Fruit fly (Drosophila melanogaster) whole organism, embryonic: ENCODE data around the gene CG14036.

ENCODE experiments used
- Bdp1 ChIP-seq: fragments of 200-800 bp; sonication (Bioruptor generic); optimal IDR thresholded peaks from 3 replicates; lab custom pipeline; 2016; ENCODE audit warnings: missing biosample characterization, missing genetic modification characterization
- CG10209 ChIP-seq: fragments of 200-800 bp; sonication (Bioruptor generic); optimal IDR thresholded peaks from 3 replicates; lab custom pipeline; 2017; ENCODE audit warnings: missing biosample characterization, mild to moderate bottlenecking, missing genetic modification characterization, missing genetic modification reagents
- CG13296 ChIP-seq: fragments of 200-800 bp; sonication (Bioruptor generic); optimal IDR thresholded peaks from 3 replicates; lab custom pipeline; 2018; ENCODE audit warnings: missing biosample characterization, mild to moderate bottlenecking, missing genetic modification characterization
- CG13894 ChIP-seq: fragments of 200-800 bp; sonication (Bioruptor generic); optimal IDR thresholded peaks from 3 replicates; lab custom pipeline; 2018; ENCODE audit warnings: missing biosample characterization, mild to moderate bottlenecking, missing genetic modification characterization, moderate library complexity
- CG14441 ChIP-seq: fragments of 200-800 bp; sonication (Bioruptor generic); IDR thresholded peaks from 2 replicates; pipeline ENCODE4 v1.3.6; 2022; ENCODE audit warnings: missing biosample characterization, missing genetic modification characterization
- CG16863 ChIP-seq: fragments of 200-800 bp; sonication (Bioruptor generic); optimal IDR thresholded peaks from 3 replicates; lab custom pipeline; 2016; ENCODE audit warnings: missing biosample characterization, missing genetic modification characterization
- CG17328 ChIP-seq: fragments of 200-800 bp; sonication (Bioruptor generic); IDR thresholded peaks from 2 replicates; pipeline ENCODE4 v1.3.6; 2022; ENCODE audit warnings: missing biosample characterization, missing genetic modification characterization
- CG17568 ChIP-seq: fragments of 200-800 bp; sonication (Bioruptor generic); optimal IDR thresholded peaks from 2 replicates; lab custom pipeline; 2018; ENCODE audit warnings: missing biosample characterization, mild to moderate bottlenecking, missing genetic modification characterization, moderate library complexity
- CG18599 ChIP-seq: fragments of 200-800 bp; sonication (Bioruptor generic); optimal IDR thresholded peaks from 3 replicates; lab custom pipeline; 2017; ENCODE audit warnings: missing biosample characterization, missing genetic modification characterization, mild to moderate bottlenecking, moderate library complexity, missing genetic modification reagents
- CG2120 ChIP-seq: fragments of 200-800 bp; sonication (Bioruptor generic); optimal IDR thresholded peaks from 3 replicates; lab custom pipeline; 2016; ENCODE audit warnings: missing biosample characterization, missing genetic modification characterization
- CG2678 ChIP-seq: fragments of 200-800 bp; sonication (Bioruptor generic); optimal IDR thresholded peaks from 3 replicates; lab custom pipeline; 2019; ENCODE audit warnings: missing biosample characterization, mild to moderate bottlenecking, missing genetic modification characterization, moderate library complexity
- CG34376 ChIP-seq: fragments of 200-800 bp; sonication (Bioruptor generic); optimal IDR thresholded peaks from 2 replicates; lab custom pipeline; 2018; ENCODE audit warnings: missing biosample characterization, mild to moderate bottlenecking, missing genetic modification characterization
- CG3726 ChIP-seq: fragments of 200-800 bp; sonication (Bioruptor generic); IDR thresholded peaks from 3 replicates; pipeline ENCODE4, ENCODE4 v1.3.6; 2022; ENCODE audit warnings: missing biosample characterization, missing genetic modification characterization
- CG6854 ChIP-seq: fragments of 200-800 bp; sonication (Bioruptor generic); optimal IDR thresholded peaks from 3 replicates; lab custom pipeline; 2017; ENCODE audit warnings: missing biosample characterization, mild to moderate bottlenecking, missing genetic modification characterization
- CG7928 ChIP-seq: fragments of 200-800 bp; sonication (Bioruptor generic); optimal IDR thresholded peaks from 2 replicates; lab custom pipeline; 2017; ENCODE audit warnings: missing biosample characterization, mild to moderate bottlenecking, missing genetic modification characterization
- CG8290 ChIP-seq, 3 experiments: fragments of 200-800 bp; sonication (Bioruptor generic); optimal IDR thresholded peaks; 2 replicates each; lab custom pipeline; 2016 to 2019; ENCODE audit warnings: missing biosample characterization in 3 of 3, missing genetic modification characterization in 3 of 3, mild to moderate bottlenecking in 2 of 3, moderate library complexity in 1 of 3
- CTCF ChIP-seq: fragments of 200-800 bp; sonication (Bioruptor generic); optimal IDR thresholded peaks from 2 replicates; lab custom pipeline; 2017; ENCODE audit warnings: missing biosample characterization, mild to moderate bottlenecking, missing genetic modification characterization, moderate library complexity
- Fer1 ChIP-seq: fragments of 200-800 bp; sonication (Bioruptor generic); optimal IDR thresholded peaks from 2 replicates; lab custom pipeline; 2017; ENCODE audit warnings: missing biosample characterization, mild to moderate bottlenecking, missing genetic modification characterization
- Hand ChIP-seq: fragments of 200-800 bp; sonication (Bioruptor generic); optimal IDR thresholded peaks from 2 replicates; lab custom pipeline; 2017; ENCODE audit warnings: mild to moderate bottlenecking, missing biosample characterization, missing genetic modification reagents, missing genetic modification characterization
- Hr51 ChIP-seq, 2 experiments: fragments of 200-800 bp; sonication (Bioruptor generic); optimal IDR thresholded peaks; 2 replicates in 1 of 2; 3 replicates in 1 of 2; lab custom pipeline; 2016 to 2018; ENCODE audit warnings: missing biosample characterization in 2 of 2, missing genetic modification characterization in 2 of 2, mild to moderate bottlenecking in 1 of 2, moderate library complexity in 1 of 2
- MBD-R2 ChIP-seq: fragments of 200-800 bp; sonication (Bioruptor generic); IDR thresholded peaks from 2 replicates; pipeline ENCODE4 v1.3.6; 2022; ENCODE audit warnings: missing biosample characterization, missing genetic modification characterization
- Med ChIP-seq: fragments of 200-800 bp; sonication (Bioruptor generic); peaks from one replicate; lab custom pipeline; 2016; ENCODE audit warnings: missing biosample characterization, missing genetic modification characterization, mild to moderate bottlenecking, inconsistent platforms, moderate library complexity
- Neu2 ChIP-seq: fragments of 200-800 bp; sonication (Bioruptor generic); optimal IDR thresholded peaks from 3 replicates; lab custom pipeline; 2016; ENCODE audit warnings: missing biosample characterization, missing genetic modification characterization, borderline replicate concordance
- Nf-YC ChIP-seq: fragments of 200-800 bp; optimal IDR thresholded peaks from 3 replicates; lab custom pipeline; 2019; ENCODE audit warnings: missing biosample characterization, mild to moderate bottlenecking, missing genetic modification characterization, moderate library complexity
- Side ChIP-seq: fragments of 200-800 bp; sonication (Bioruptor generic); optimal IDR thresholded peaks from 2 replicates; lab custom pipeline; 2016; ENCODE audit warnings: missing biosample characterization, missing genetic modification characterization
- Six4 ChIP-seq: fragments of 200-800 bp; sonication (Bioruptor generic); optimal IDR thresholded peaks from 2 replicates; lab custom pipeline; 2016; ENCODE audit warnings: missing biosample characterization, missing genetic modification characterization
- Trl ChIP-seq, 3 experiments: fragments of >200 bp in 2 of 3; fragments of 200-800 bp in 1 of 3; sonication (Bioruptor generic) in 1 of 3; optimal IDR thresholded peaks; 2 replicates in 1 of 3; 3 replicates in 2 of 3; lab custom pipeline; 2016 to 2017; ENCODE audit warnings: missing biosample characterization in 1 of 3, missing genetic modification characterization in 1 of 3
- abd-A ChIP-seq: fragments of 200-800 bp; sonication (Bioruptor generic); optimal IDR thresholded peaks from 3 replicates; lab custom pipeline; 2019; ENCODE audit warnings: missing biosample characterization, mild to moderate bottlenecking, missing genetic modification characterization, moderate library complexity
- amos ChIP-seq: fragments of 200-800 bp; sonication (Bioruptor generic); IDR thresholded peaks from 2 replicates; pipeline ENCODE4 v1.3.6; 2022; ENCODE audit warnings: missing biosample characterization, missing genetic modification characterization; ENCODE audit not compliant: partially characterized antibody
- dpn ChIP-seq, 2 experiments: fragments of 200-800 bp; sonication (Bioruptor generic); optimal IDR thresholded peaks; 3 replicates each; lab custom pipeline; 2016; ENCODE audit warnings: missing biosample characterization in 2 of 2, missing genetic modification characterization in 2 of 2
- ewg ChIP-seq: fragments of 200-800 bp; sonication (Bioruptor generic); optimal IDR thresholded peaks from 3 replicates; lab custom pipeline; 2017; ENCODE audit warnings: mild to moderate bottlenecking, missing biosample characterization, missing genetic modification reagents, missing genetic modification characterization
- gfzf ChIP-seq: fragments of 200-800 bp; sonication (Bioruptor generic); optimal IDR thresholded peaks from 2 replicates; lab custom pipeline; 2016; ENCODE audit warnings: missing biosample characterization, mild to moderate bottlenecking, missing genetic modification characterization, moderate library complexity
- ken ChIP-seq: fragments of 200-800 bp; sonication (Bioruptor generic); IDR thresholded peaks from 3 replicates; pipeline ENCODE4 v1.3.6; 2022; ENCODE audit warnings: missing biosample characterization, missing genetic modification characterization
- mirr ChIP-seq: fragments of 200-800 bp; sonication (Bioruptor generic); optimal IDR thresholded peaks from 3 replicates; lab custom pipeline; 2018; ENCODE audit warnings: missing biosample characterization, mild to moderate bottlenecking, missing genetic modification characterization
- nerfin-1 ChIP-seq: fragments of 200-800 bp; sonication (Bioruptor generic); optimal IDR thresholded peaks from 3 replicates; lab custom pipeline; 2019; ENCODE audit warnings: missing biosample characterization, mild to moderate bottlenecking, missing genetic modification characterization, moderate library complexity
- nerfin-2 ChIP-seq: fragments of 200-800 bp; sonication (Bioruptor generic); IDR thresholded peaks from 2 replicates; pipeline ENCODE4 v1.3.6; 2022; ENCODE audit warnings: missing biosample characterization, missing genetic modification characterization; ENCODE audit not compliant: partially characterized antibody
- odd ChIP-seq: fragments of 200-800 bp; sonication (Bioruptor generic); optimal IDR thresholded peaks from 2 replicates; lab custom pipeline; 2017; ENCODE audit warnings: missing biosample characterization, mild to moderate bottlenecking, missing genetic modification characterization
- phol ChIP-seq: fragments of 200-800 bp; sonication (Bioruptor generic); optimal IDR thresholded peaks from 3 replicates; lab custom pipeline; 2018; ENCODE audit warnings: missing biosample characterization, mild to moderate bottlenecking, missing genetic modification characterization, moderate library complexity
- ro ChIP-seq: fragments of 200-800 bp; sonication (Bioruptor generic); IDR thresholded peaks from 2 replicates; pipeline ENCODE4 v1.3.6; 2022; ENCODE audit warnings: missing biosample characterization, missing genetic modification characterization
- row ChIP-seq: fragments of 200-800 bp; sonication (Bioruptor generic); IDR thresholded peaks from 3 replicates; pipeline ENCODE4 v1.3.6; 2022; ENCODE audit warnings: missing biosample characterization, missing genetic modification characterization
- sd ChIP-seq: fragments of 200-800 bp; sonication (Bioruptor generic); optimal IDR thresholded peaks from 3 replicates; lab custom pipeline; 2018; ENCODE audit warnings: missing biosample characterization, mild to moderate bottlenecking, missing genetic modification characterization, moderate library complexity
- seq ChIP-seq: fragments of 200-800 bp; sonication (Bioruptor generic); IDR thresholded peaks from 2 replicates; pipeline ENCODE4 v1.3.6; 2022; ENCODE audit warnings: missing biosample characterization, missing genetic modification characterization
- sqz ChIP-seq: fragments of 200-800 bp; sonication (Bioruptor generic); optimal IDR thresholded peaks from 3 replicates; lab custom pipeline; 2018; ENCODE audit warnings: missing biosample characterization, mild to moderate bottlenecking, missing genetic modification characterization
- toy ChIP-seq: fragments of 200-800 bp; sonication (Bioruptor generic); IDR thresholded peaks from 2 replicates; pipeline ENCODE4 v1.3.6; 2022; ENCODE audit warnings: missing biosample characterization, missing genetic modification characterization
- usp ChIP-seq: fragments of >200 bp; optimal IDR thresholded peaks from 2 replicates; lab custom pipeline; 2017; ENCODE audit warnings: missing biosample characterization, missing genetic modification characterization
- wdn ChIP-seq: fragments of 200-800 bp; sonication (Bioruptor generic); IDR thresholded peaks from 2 replicates; pipeline ENCODE4 v1.3.6; 2022; ENCODE audit warnings: missing biosample characterization, missing genetic modification characterization
- z ChIP-seq: fragments of 200-800 bp; sonication (Bioruptor generic); IDR thresholded peaks from 3 replicates; pipeline ENCODE4 v1.3.6; 2022; ENCODE audit warnings: missing biosample characterization, missing genetic modification characterization
- zen2 ChIP-seq: fragments of 200-800 bp; sonication (Bioruptor generic); IDR thresholded peaks from 3 replicates; pipeline ENCODE4 v1.3.6; 2022; ENCODE audit warnings: missing biosample characterization, missing genetic modification characterization; ENCODE audit not compliant: partially characterized antibody

The CG14036 gene

dm6 chr2L:5042076-5042475 is 12.7 kb downstream of the CG14036 start (continued):
- TF ChIP-seq CG2678 (tag; lab: Kevin White, UChicago) (peak; percentile 62), CG16863 (GFP tag; lab: Kevin White, UChicago) (peak; percentile 9), Six4 (GFP tag; lab: Kevin White, UChicago) (peak; percentile 13), gfzf (GFP tag; lab: Kevin White, UChicago) (no peak), ken (GFP tag; lab: Robert Waterston, UW) (peak; percentile 32; the same call in 1 of the 3 replicates), dpn (GFP tag; optimal IDR thresholded peaks at IDR 0.05; lab: Kevin White, UChicago) (no peak), Hr51 (GFP tag; optimal IDR thresholded peaks at IDR 0.05; lab: Kevin White, UChicago) (peak in 1 of 2 experiments; percentile 40), CG10209 (peak; percentile 3), nerfin-1 (tag; lab: Kevin White, UChicago) (peak; percentile 25), Side (GFP tag; lab: Kevin White, UChicago) (no peak), row (GFP tag; lab: Robert Waterston, UW) (peak; percentile 48), CG2120 (GFP tag; lab: Kevin White, UChicago) (peak; percentile 16)

dm6 chr2L:5037402-5037860 is 17.4 kb downstream of the CG14036 start, which contains the start of the genes CG14042 and SP555:
TSS of gene CG14042 (plus strand) at chr2L:5037709.
TSS of gene SP555 (plus strand) at chr2L:5037709.
- TF ChIP-seq usp (GFP tag; lab: Kevin White, UChicago) (no peak), CG17328 (GFP tag; lab: Robert Waterston, UW) (no peak), CG17568 (no peak), wdn (0 out of 2 replicates have a peak, but pooled peaks have one; percentile 31), zen2 (GFP tag; lab: Robert Waterston, UW) (no peak), Med (peak; percentile 7), nerfin-2 (GFP tag; lab: Robert Waterston, UW) (no peak), CG13296 (GFP tag; lab: Kevin White, UChicago) (no peak), mirr (GFP tag; lab: Kevin White, UChicago) (no peak), Hand (GFP tag; lab: Kevin White, UChicago) (peak; percentile 19), CG3726 (GFP tag; lab: Robert Waterston, UW) (no peak), Bdp1 (no peak), CG6854 (GFP tag; lab: Kevin White, UChicago) (peak; percentile 14), phol (tag; lab: Kevin White, UChicago) (no peak), Neu2 (no peak), nerfin-1 (tag; lab: Kevin White, UChicago) (peak; percentile 71), CG18599 (GFP tag; lab: Kevin White, UChicago) (peak; percentile 12), CG34376 (GFP tag; lab: Kevin White, UChicago) (peak; percentile 30), CG13894 (tag; lab: Kevin White, UChicago) (peak; percentile 66), Trl (optimal IDR thresholded peaks at IDR 0.05; lab: Kevin White, UChicago) (peak; percentile 28 to 35), Trl (GFP tag; optimal IDR thresholded peaks at IDR 0.05; lab: Kevin White, UChicago) (no peak), CG7928 (GFP tag; lab: Kevin White, UChicago) (peak; percentile 39), odd (GFP tag; lab: Kevin White, UChicago) (no peak), seq (GFP tag; lab: Robert Waterston, UW) (peak; percentile 93), amos (GFP tag; lab: Robert Waterston, UW) (0 out of 2 replicates have a peak, but pooled peaks have one; percentile 13), CG14441 (GFP tag; lab: Robert Waterston, UW) (no peak), CTCF (GFP tag; lab: Kevin White, UChicago) (no peak), sqz (GFP tag; lab: Kevin White, UChicago) (peak; percentile 63), ewg (GFP tag; lab: Kevin White, UChicago) (peak; percentile 95), MBD-R2 (0 out of 2 replicates have a peak, but pooled peaks have one; percentile 12), Fer1 (GFP tag; lab: Kevin White, UChicago) (peak; percentile 9), abd-A (tag; lab: Kevin White, UChicago) (peak; percentile 86), z (GFP tag; lab: Robert Waterston, UW) (0 out of 3 replicates have a peak, but pooled peaks have one; percentile 23), toy (no peak), ro (GFP tag; lab: Robert Waterston, UW) (no peak), CG8290 (GFP tag; optimal IDR thresholded peaks at IDR 0.05; lab: Kevin White, UChicago) (no peak), CG8290 (tag; optimal IDR thresholded peaks at IDR 0.05; lab: Kevin White, UChicago) (peak in 1 of 2 experiments; percentile 26), Nf-YC (tag; lab: Kevin White, UChicago) (peak; percentile 86), sd (tag; lab: Kevin White, UChicago) (peak; percentile 27)
